Worm (Caenorhabditis elegans) whole organism, L4 larva: ENCODE measurements around the gene cest-17.

Experiments
- ceh-44 ChIP-seq: fragments of 200-800 bp; sonication (Bioruptor generic); IDR thresholded peaks from 2 replicates; pipeline ENCODE4 v1.3.6; 2022; ENCODE audit warnings: missing genetic modification reagents, missing genetic modification characterization, missing compliant biosample characterization
- ceh-82 ChIP-seq: sonication (generic microtip); optimal IDR thresholded peaks from 2 replicates; lab custom pipeline; 2017; ENCODE audit warnings: missing biosample characterization, missing genetic modification characterization
- daf-12 ChIP-seq: fragments of 150-350 bp; optimal IDR thresholded peaks from 2 replicates; lab custom pipeline; 2014; ENCODE audit warnings: missing biosample characterization, missing genetic modification reagents, missing genetic modification characterization
- fos-1 ChIP-seq: fragments of 150-350 bp; optimal IDR thresholded peaks from 2 replicates; lab custom pipeline; 2014; ENCODE audit warnings: missing biosample characterization, missing genetic modification characterization
- lin-13 ChIP-seq: fragments of 150-350 bp; optimal IDR thresholded peaks from 2 replicates; lab custom pipeline; 2014; ENCODE audit warnings: missing biosample characterization, missing genetic modification reagents, missing genetic modification characterization
- mep-1 ChIP-seq: fragments of 150-350 bp; sonication (generic microtip); optimal IDR thresholded peaks from 3 replicates; lab custom pipeline; 2014; ENCODE audit warnings: missing biosample characterization, missing genetic modification characterization
- nhr-11 ChIP-seq: fragments of 150-350 bp; optimal IDR thresholded peaks from 2 replicates; lab custom pipeline; 2014; ENCODE audit warnings: missing biosample characterization, missing genetic modification characterization
- rbr-2 ChIP-seq: sonication (generic microtip); optimal IDR thresholded peaks from 2 replicates; lab custom pipeline; 2016; ENCODE audit warnings: missing genotype, missing genetic modification characterization, missing compliant biosample characterization
- unc-62 ChIP-seq, 3 experiments: fragments of 150-350 bp in 1 of 3; sonication (generic microtip); optimal IDR thresholded peaks in 2 of 3; peaks in 1 of 3; 1 replicate in 1 of 3; 2 replicates in 2 of 3; lab custom pipeline; 2014 to 2017; ENCODE audit warnings: missing biosample characterization in 3 of 3, missing genetic modification characterization in 3 of 3, missing genetic modification reagents in 3 of 3, missing genotype in 1 of 3
- ztf-11 ChIP-seq: fragments of 150-350 bp; optimal IDR thresholded peaks from 2 replicates; lab custom pipeline; 2014; ENCODE audit warnings: missing biosample characterization, missing genetic modification characterization

ce11 chrV:8211993-8212392, 8.9 kb downstream of the cest-17 start:
- no peak for TF ChIP-seq ztf-11
- TF ChIP-seq lin-13 (GFP tag; lab: Kevin White, UChicago) = no peak
- no peak for TF ChIP-seq fos-1 (tag; lab: Kevin White, UChicago)
- no peak for TF ChIP-seq unc-62 (GFP tag; optimal IDR thresholded peaks at IDR 0.05 in 1 of 2; lab: Kevin White, UChicago)
- TF ChIP-seq unc-62 (tag; optimal IDR thresholded peaks at IDR 0.05; lab: Kevin White, UChicago) = no peak
- TF ChIP-seq nhr-11 = no peak
- no peak for TF ChIP-seq ceh-82 (tag; lab: Kevin White, UChicago)
- no peak for TF ChIP-seq ceh-44 (GFP tag; lab: Robert Waterston, UW)
- no peak for TF ChIP-seq rbr-2 (tag; lab: Kevin White, UChicago)
- no peak for TF ChIP-seq daf-12 (tag; lab: Kevin White, UChicago)
- TF ChIP-seq mep-1 = no peak
